Worm (Caenorhabditis elegans) whole organism, L4/young adult: ENCODE data around the gene F22F4.5.

Source experiments
- W03F9.2 ChIP-seq: fragments of 150-350 bp; optimal IDR thresholded peaks from 2 replicates; lab custom pipeline; 2014; ENCODE audit warnings: missing biosample characterization, missing genetic modification characterization
- him-1 ChIP-seq: sonication (generic microtip); optimal IDR thresholded peaks from 2 replicates; lab custom pipeline; 2016; ENCODE audit warnings: missing genotype, missing genetic modification reagents, missing genetic modification characterization, missing compliant biosample characterization

DNA sequence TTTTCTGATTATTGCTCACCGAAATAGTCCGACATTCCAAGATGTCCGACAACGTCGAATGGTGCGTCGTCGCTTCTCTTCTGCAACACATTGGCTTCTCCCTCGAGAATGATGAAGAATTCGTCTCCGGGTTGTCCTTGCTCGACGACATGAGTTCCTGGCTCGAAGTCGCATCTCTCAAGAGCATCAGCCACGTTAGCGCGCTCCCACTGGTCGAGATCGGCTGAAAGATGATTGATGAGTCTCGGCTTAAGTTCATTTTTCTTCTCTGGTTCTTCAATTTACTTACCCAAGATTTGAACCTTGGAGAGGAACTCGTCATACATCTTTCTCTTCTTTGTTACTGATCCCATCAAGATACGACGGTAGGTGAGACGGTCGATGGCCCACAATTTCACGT is 20.5 kb downstream of the F22F4.5 start:
- TF ChIP-seq him-1 (tag; lab: Kevin White, UChicago) (no peak), W03F9.2 (tag; lab: Kevin White, UChicago) (no peak)
